Worm (Caenorhabditis elegans): ENCODE data around the gene nrf-6.
A peak's percentile ranks its signal among the peaks of the same experiment; 100 is the strongest.

nrf-6 gene

DNA sequence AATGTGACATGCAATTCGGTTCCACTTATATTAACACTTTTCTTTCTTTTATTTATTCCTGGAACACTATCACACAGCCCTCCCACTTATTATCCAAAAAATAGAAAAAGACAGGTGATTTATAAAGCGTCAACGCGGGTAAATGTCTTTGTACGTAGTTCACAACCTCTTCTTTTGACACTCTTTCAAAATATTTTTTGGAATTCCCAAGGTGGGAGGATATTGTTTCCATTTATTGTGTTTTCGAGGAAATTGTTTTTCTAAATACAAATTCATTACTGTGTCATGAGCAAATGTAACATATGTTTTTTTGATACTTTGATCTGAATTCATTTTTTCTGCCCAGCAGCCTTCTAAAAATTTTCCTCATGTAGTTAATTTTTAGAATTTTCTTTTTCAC, 25.4 kb upstream of the nrf-6 start:
- TF ChIP-seq ceh-83 (GFP tag; optimal IDR thresholded peaks at IDR 0.05) (no peak), mab-5 (tag; optimal IDR thresholded peaks at IDR 0.05) (no peak), mep-1 (tag; optimal IDR thresholded peaks at IDR 0.05) (no peak), nhr-28 (tag; optimal IDR thresholded peaks at IDR 0.05) (no peak), blmp-1 (tag; optimal IDR thresholded peaks at IDR 0.05) (no peak), nhr-76 (tag; optimal IDR thresholded peaks at IDR 0.05) (no peak), unc-62 (GFP tag; optimal IDR thresholded peaks at IDR 0.05) (no peak), cnd-1 (tag; optimal IDR thresholded peaks at IDR 0.05) (no peak), zip-8 (tag; optimal IDR thresholded peaks at IDR 0.05) (no peak), drap-1 (GFP tag; optimal IDR thresholded peaks at IDR 0.05) (no peak), hlh-1 (tag; optimal IDR thresholded peaks at IDR 0.05) (no peak), mls-2 (tag; optimal IDR thresholded peaks at IDR 0.05) (no peak), elt-1 (tag; optimal IDR thresholded peaks at IDR 0.05; ENCODE audit: borderline replicate concordance, insufficient read depth) (no peak), elt-3 (tag; optimal IDR thresholded peaks at IDR 0.05) (no peak), unc-39 (tag; optimal IDR thresholded peaks at IDR 0.05) (no peak), pha-4 (tag; optimal IDR thresholded peaks at IDR 0.05) (no peak), lin-32 (GFP tag; optimal IDR thresholded peaks at IDR 0.05) (no peak), ces-1 (GFP tag; optimal IDR thresholded peaks at IDR 0.05) (no peak), snpc-4 (tag; optimal IDR thresholded peaks at IDR 0.05) (no peak)

DNA sequence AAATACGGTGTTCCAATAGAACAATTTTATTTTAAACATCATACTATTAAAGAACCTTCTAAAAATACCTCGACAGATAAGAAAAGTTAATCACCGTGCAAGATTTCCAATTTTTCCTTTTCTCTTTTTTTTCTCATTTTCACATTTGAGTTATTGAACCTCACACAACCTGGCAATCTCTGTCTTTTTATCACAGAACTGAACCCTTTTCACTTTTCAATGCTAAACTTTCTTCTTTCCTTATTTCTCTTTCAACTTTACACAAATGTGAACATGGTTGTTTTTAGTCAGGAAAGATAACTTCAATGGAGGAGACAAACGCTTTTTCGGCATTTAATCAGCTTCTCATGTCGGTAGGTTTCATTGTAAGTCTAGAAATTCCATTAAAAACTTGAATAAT, 20.3 kb upstream of the nrf-6 start, which contains the start of gene T05H10.4:
T05H10.4 (plus strand) TSS at position 301 of the 400 bp plus-strand sequence.
- TF ChIP-seq flh-1 (GFP tag; optimal IDR thresholded peaks at IDR 0.05) = no peak
- no peak for TF ChIP-seq ztf-11 (tag; optimal IDR thresholded peaks at IDR 0.05)
- no peak for TF ChIP-seq unc-39 (tag; optimal IDR thresholded peaks at IDR 0.05)
- TF ChIP-seq bed-3 (GFP tag; optimal IDR thresholded peaks at IDR 0.05) = no peak
- no peak for TF ChIP-seq lin-13 (tag; optimal IDR thresholded peaks at IDR 0.05)
- no peak for TF ChIP-seq ces-1 (GFP tag; optimal IDR thresholded peaks at IDR 0.05)
- no peak for TF ChIP-seq nhr-12 (tag; optimal IDR thresholded peaks at IDR 0.05)
- TF ChIP-seq mab-5 (tag; optimal IDR thresholded peaks at IDR 0.05) = no peak
- no peak for TF ChIP-seq mls-2 (tag; optimal IDR thresholded peaks at IDR 0.05)

DNA sequence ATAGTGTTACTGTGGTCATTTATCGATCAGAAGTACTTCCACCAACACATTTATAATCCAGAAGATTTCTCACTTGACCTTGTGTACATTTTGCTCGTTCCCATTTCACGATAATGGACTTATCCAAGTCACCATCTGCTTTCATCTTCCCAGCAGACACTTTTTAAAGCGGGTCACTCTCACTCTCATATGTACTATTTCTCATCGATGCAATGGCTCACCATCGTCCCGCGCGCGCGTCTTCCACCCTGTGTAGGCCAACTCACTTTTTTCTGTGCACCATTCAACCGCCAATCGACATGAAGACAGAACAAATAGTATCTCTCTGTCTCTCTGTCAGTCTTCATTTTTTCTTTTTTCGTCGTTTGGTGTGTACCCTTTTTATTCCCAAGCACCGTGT, 19.7 kb upstream of the nrf-6 start:
- TF ChIP-seq bed-3 (GFP tag; optimal IDR thresholded peaks at IDR 0.05) = no peak
- no peak for TF ChIP-seq unc-39 (tag; optimal IDR thresholded peaks at IDR 0.05)
- TF ChIP-seq cnd-1 (tag; optimal IDR thresholded peaks at IDR 0.05) = peak; percentile 51
- TF ChIP-seq ces-1 (GFP tag; optimal IDR thresholded peaks at IDR 0.05) = peak; percentile 33

DNA sequence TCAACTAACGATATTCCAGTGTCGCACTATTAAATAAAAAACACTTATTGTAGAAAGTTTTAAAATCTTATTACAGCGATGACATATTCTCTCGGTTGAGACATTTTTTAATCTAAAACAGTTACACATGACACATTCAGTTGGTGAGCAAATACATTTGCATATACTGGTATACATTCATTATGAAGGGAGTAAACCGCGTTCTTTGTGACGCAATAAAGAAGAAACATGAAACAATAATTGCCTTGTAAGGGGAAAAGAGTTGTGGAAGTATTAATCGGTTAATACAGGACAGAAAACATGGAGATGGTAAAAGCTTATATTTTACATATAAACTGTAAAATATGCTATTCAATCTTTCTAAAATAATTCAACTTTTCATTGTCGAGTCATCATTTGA, 18.8 kb upstream of the nrf-6 start:
- TF ChIP-seq unc-120 (tag; optimal IDR thresholded peaks at IDR 0.05; ENCODE audit: poor library complexity, severe bottlenecking) (no peak), zip-8 (tag; optimal IDR thresholded peaks at IDR 0.05) (peak; percentile 94), nhr-2 (tag; optimal IDR thresholded peaks at IDR 0.05) (peak; percentile 56)

DNA sequence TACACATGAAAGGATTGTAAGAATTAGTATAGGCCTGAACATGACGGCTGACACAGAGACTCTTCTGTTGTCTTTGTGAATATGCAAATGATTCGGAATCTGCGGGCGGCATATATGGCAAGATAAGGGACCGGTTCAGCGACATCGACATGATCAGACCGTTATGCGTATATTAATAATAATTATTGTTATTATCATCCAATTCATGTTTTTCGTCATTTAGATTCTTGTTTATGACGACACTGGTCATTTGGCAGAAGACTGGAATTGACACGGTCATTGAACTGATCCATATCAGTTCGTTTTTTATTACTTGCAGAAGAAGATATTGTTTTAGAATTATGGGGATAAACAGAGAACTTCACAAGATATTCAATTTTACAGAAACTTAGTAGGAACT, 18.0 kb upstream of the nrf-6 start, which contains the start of gene mtre-1:
mtre-1 (minus strand) TSS at position 101 of the 400 bp plus-strand sequence.
- TF ChIP-seq elt-1 (tag; optimal IDR thresholded peaks at IDR 0.05; ENCODE audit: borderline replicate concordance, insufficient read depth) (peak; percentile 41), zip-8 (tag; optimal IDR thresholded peaks at IDR 0.05) (no peak), ham-2 (GFP tag; optimal IDR thresholded peaks at IDR 0.05) (no peak), flh-1 (GFP tag; optimal IDR thresholded peaks at IDR 0.05) (no peak)

DNA sequence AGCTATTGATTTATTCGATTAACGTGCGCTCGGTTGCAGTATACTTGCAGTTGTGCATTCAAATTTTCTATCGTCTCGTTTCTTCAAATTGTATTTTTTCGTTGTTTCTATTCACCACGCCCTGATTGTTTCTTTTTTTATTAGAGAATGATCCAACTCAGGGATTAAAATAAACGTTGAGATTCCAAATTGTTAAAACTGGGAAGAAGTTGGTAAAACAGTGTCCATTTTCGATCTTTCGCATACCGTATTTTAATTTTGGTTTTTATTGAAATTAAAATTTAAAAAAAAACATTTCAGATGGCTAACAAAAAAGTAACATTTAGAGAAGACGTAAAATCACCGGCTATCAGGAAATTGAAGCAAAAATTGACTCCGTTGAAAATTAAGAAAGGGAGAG, 14.8 kb upstream of the nrf-6 start, which contains the start of gene apn-1:
apn-1 (plus strand) TSS at position 301 of the 400 bp plus-strand sequence.
- TF ChIP-seq unc-62 (GFP tag; optimal IDR thresholded peaks at IDR 0.05) (no peak), ham-2 (GFP tag; optimal IDR thresholded peaks at IDR 0.05) (no peak), mep-1 (tag; optimal IDR thresholded peaks at IDR 0.05) (no peak), lin-32 (GFP tag; optimal IDR thresholded peaks at IDR 0.05) (no peak), nhr-237 (tag; optimal IDR thresholded peaks at IDR 0.05) (no peak), unc-120 (tag; optimal IDR thresholded peaks at IDR 0.05; ENCODE audit: poor library complexity, severe bottlenecking) (no peak), nhr-12 (tag; optimal IDR thresholded peaks at IDR 0.05) (no peak)

DNA sequence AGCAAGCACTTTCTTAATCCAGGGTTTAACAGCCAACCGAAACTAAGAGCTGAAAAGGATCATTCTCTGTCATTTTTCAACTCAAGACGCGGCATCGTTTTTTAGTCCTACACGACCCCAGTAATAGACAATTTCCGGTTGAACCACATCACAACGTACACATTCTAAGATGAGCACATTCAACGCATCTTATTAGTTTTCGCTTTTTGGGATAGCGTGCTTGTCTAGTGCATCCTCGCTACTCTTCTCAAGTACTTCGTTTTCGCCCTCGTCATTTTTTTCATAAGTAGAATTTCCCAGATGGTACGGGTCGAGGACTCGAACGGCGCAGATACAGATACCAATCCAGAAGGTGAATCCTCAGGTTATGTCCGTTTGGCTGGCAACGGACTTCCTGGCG, 9.8 kb upstream of the nrf-6 start, which contains the start of gene T05H10.1:
T05H10.1 (plus strand) TSS at position 301 of the 400 bp plus-strand sequence.
- TF ChIP-seq elt-1 (tag; optimal IDR thresholded peaks at IDR 0.05; ENCODE audit: borderline replicate concordance, insufficient read depth) (no peak), drap-1 (GFP tag; optimal IDR thresholded peaks at IDR 0.05) (no peak), sem-2 (GFP tag; optimal IDR thresholded peaks at IDR 0.05) (no peak), cnd-1 (tag; optimal IDR thresholded peaks at IDR 0.05) (no peak), lin-32 (GFP tag; optimal IDR thresholded peaks at IDR 0.05) (no peak), mep-1 (tag; optimal IDR thresholded peaks at IDR 0.05) (no peak), unc-120 (tag; optimal IDR thresholded peaks at IDR 0.05; ENCODE audit: poor library complexity, severe bottlenecking) (no peak), bed-3 (GFP tag; optimal IDR thresholded peaks at IDR 0.05) (no peak), nhr-237 (tag; optimal IDR thresholded peaks at IDR 0.05) (no peak), zip-8 (tag; optimal IDR thresholded peaks at IDR 0.05) (no peak), ham-2 (GFP tag; optimal IDR thresholded peaks at IDR 0.05) (no peak), lin-13 (tag; optimal IDR thresholded peaks at IDR 0.05) (no peak)

Data from whole organism, mixed stage, embryonic.